Fruit fly (Drosophila melanogaster) whole organism, adult: ENCODE data around the gene PGRP-LC.

ENCODE experiments used
- CG33017 ChIP-seq: fragments of 200-800 bp; sonication (Bioruptor generic); optimal IDR thresholded peaks from 2 replicates; lab custom pipeline; 2018; ENCODE audit warnings: missing biosample characterization, mild to moderate bottlenecking, missing genetic modification characterization, moderate library complexity
- CG5204 ChIP-seq: fragments of 200-800 bp; sonication (Bioruptor generic); optimal IDR thresholded peaks from 2 replicates; lab custom pipeline; 2016; ENCODE audit warnings: missing biosample characterization, missing genetic modification characterization
- CG7101 ChIP-seq: fragments of 200-800 bp; sonication (Bioruptor generic); optimal IDR thresholded peaks from 2 replicates; lab custom pipeline; 2018; ENCODE audit warnings: missing biosample characterization, mild to moderate bottlenecking, missing genetic modification characterization, moderate library complexity
- Clk ChIP-seq: fragments of 200-800 bp; sonication (Bioruptor generic); optimal IDR thresholded peaks from 2 replicates; lab custom pipeline; 2017; ENCODE audit warnings: missing biosample characterization, missing genetic modification characterization
- Crg-1 ChIP-seq: fragments of 200-800 bp; sonication (Bioruptor generic); optimal IDR thresholded peaks from 2 replicates; lab custom pipeline; 2016; ENCODE audit warnings: missing biosample characterization, missing genetic modification characterization
- cic ChIP-seq: fragments of 200-800 bp; sonication (Bioruptor generic); optimal IDR thresholded peaks from 2 replicates; lab custom pipeline; 2017; ENCODE audit warnings: missing biosample characterization, mild to moderate bottlenecking, missing genetic modification characterization, moderate library complexity
- cnc ChIP-seq, 2 experiments: fragments of >200 bp; optimal IDR thresholded peaks; 2 replicates each; lab custom pipeline; 2017
- kay ChIP-seq: fragments of 200-800 bp; sonication (Bioruptor generic); peaks from one replicate; lab custom pipeline; 2016; ENCODE audit warnings: missing biosample characterization, missing genetic modification characterization, borderline replicate concordance
- tj ChIP-seq: fragments of 200-800 bp; sonication (Bioruptor generic); optimal IDR thresholded peaks from 3 replicates; lab custom pipeline; 2017; ENCODE audit warnings: missing biosample characterization, mild to moderate bottlenecking, missing genetic modification characterization, moderate library complexity
- toe ChIP-seq: fragments of 200-800 bp; sonication (Bioruptor generic); optimal IDR thresholded peaks from 2 replicates; lab custom pipeline; 2016; ENCODE audit warnings: missing biosample characterization, missing genetic modification characterization

dm6 chr3L:9345157-9345556 lies 6.5 kb downstream of the PGRP-LC start:
- TF ChIP-seq kay (GFP tag; lab: Kevin White, UChicago) (no peak), toe (GFP tag; lab: Kevin White, UChicago) (no peak), cic (GFP tag; lab: Kevin White, UChicago) (no peak), CG7101 (tag; lab: Kevin White, UChicago) (no peak), cnc (optimal IDR thresholded peaks at IDR 0.05; lab: Kevin White, UChicago) (no peak), CG33017 (tag; lab: Kevin White, UChicago) (no peak), CG5204 (no peak), tj (GFP tag; lab: Kevin White, UChicago) (no peak), Clk (GFP tag; lab: Kevin White, UChicago) (no peak), Crg-1 (GFP tag; lab: Kevin White, UChicago) (no peak)
